Worm (Caenorhabditis elegans) whole organism, L3 larva: ENCODE results near the gene sto-6.

ENCODE experiments used
- R02D3.7 ChIP-seq: fragments of 150-350 bp; optimal IDR thresholded peaks from 2 replicates; lab custom pipeline; 2014; ENCODE audit warnings: missing biosample characterization, missing genetic modification characterization
- ZK546.5 ChIP-seq: sonication (generic microtip); optimal IDR thresholded peaks from 2 replicates; lab custom pipeline; 2017; ENCODE audit warnings: missing biosample characterization, missing genetic modification characterization
- aly-2 ChIP-seq: fragments of 150-350 bp; optimal IDR thresholded peaks from 2 replicates; lab custom pipeline; 2014; ENCODE audit warnings: missing biosample characterization, missing genetic modification characterization
- ceh-16 ChIP-seq: sonication (generic microtip); optimal IDR thresholded peaks from 2 replicates; lab custom pipeline; 2017; ENCODE audit warnings: missing biosample characterization, missing genetic modification characterization
- ceh-82 ChIP-seq: fragments of 150-350 bp; optimal IDR thresholded peaks from 2 replicates; lab custom pipeline; 2014; ENCODE audit warnings: missing biosample characterization, missing genetic modification characterization
- ceh-9 ChIP-seq: sonication (generic microtip); optimal IDR thresholded peaks from 2 replicates; lab custom pipeline; 2018; ENCODE audit warnings: missing biosample characterization, missing genetic modification characterization
- daf-12 ChIP-seq: fragments of 150-350 bp; optimal IDR thresholded peaks from 2 replicates; lab custom pipeline; 2014; ENCODE audit warnings: missing biosample characterization, missing genetic modification reagents, missing genetic modification characterization
- egl-27 ChIP-seq: sonication (generic microtip); optimal IDR thresholded peaks from 4 replicates; lab custom pipeline; 2017; ENCODE audit warnings: missing biosample characterization, missing genetic modification reagents, missing genetic modification characterization
- egl-5 ChIP-seq: fragments of 150-350 bp; optimal IDR thresholded peaks from 2 replicates; lab custom pipeline; 2017; ENCODE audit warnings: missing biosample characterization, missing genetic modification reagents, missing genetic modification characterization, inconsistent platforms
- elt-1 ChIP-seq: fragments of 150-350 bp; optimal IDR thresholded peaks from 2 replicates; lab custom pipeline; 2014; ENCODE audit warnings: missing biosample characterization, missing genetic modification characterization
- eor-1 ChIP-seq, 2 experiments: fragments of 150-350 bp; optimal IDR thresholded peaks; 2 replicates each; lab custom pipeline; 2014 to 2018; ENCODE audit warnings: missing biosample characterization in 2 of 2, missing genetic modification characterization in 2 of 2
- fkh-10 ChIP-seq: sonication (generic microtip); optimal IDR thresholded peaks from 2 replicates; lab custom pipeline; 2017; ENCODE audit warnings: missing biosample characterization, missing genetic modification reagents, missing genetic modification characterization
- fkh-2 ChIP-seq: fragments of 150-350 bp; optimal IDR thresholded peaks from 2 replicates; lab custom pipeline; 2014; ENCODE audit warnings: missing biosample characterization, missing genetic modification reagents, missing genetic modification characterization
- fos-1 ChIP-seq: fragments of 150-350 bp; optimal IDR thresholded peaks from 2 replicates; lab custom pipeline; 2014; ENCODE audit warnings: missing biosample characterization, missing genetic modification characterization
- hmg-11 ChIP-seq: sonication (generic microtip); optimal IDR thresholded peaks from 2 replicates; lab custom pipeline; 2016; ENCODE audit warnings: missing genetic modification characterization, missing compliant biosample characterization
- jun-1 ChIP-seq: fragments of 150-350 bp; optimal IDR thresholded peaks from 2 replicates; lab custom pipeline; 2014; ENCODE audit warnings: missing biosample characterization, missing genetic modification reagents, missing genetic modification characterization
- lin-15B ChIP-seq: fragments of 150-350 bp; optimal IDR thresholded peaks from 2 replicates; lab custom pipeline; 2014; ENCODE audit warnings: missing biosample characterization, missing genetic modification characterization
- lin-39 ChIP-seq: fragments of 150-350 bp; optimal IDR thresholded peaks from 2 replicates; lab custom pipeline; 2018; ENCODE audit warnings: missing biosample characterization, missing genetic modification reagents, missing genetic modification characterization
- lsy-12 ChIP-seq: sonication (generic microtip); optimal IDR thresholded peaks from 2 replicates; lab custom pipeline; 2016; ENCODE audit warnings: mild to moderate bottlenecking, missing genetic modification characterization, missing compliant biosample characterization
- mdl-1 ChIP-seq: fragments of 150-350 bp; optimal IDR thresholded peaks from 2 replicates; lab custom pipeline; 2014; ENCODE audit warnings: missing biosample characterization, missing genetic modification characterization
- mml-1 ChIP-seq: fragments of 150-350 bp; sonication (generic microtip); optimal IDR thresholded peaks from 3 replicates; lab custom pipeline; 2014; ENCODE audit warnings: missing biosample characterization, missing genetic modification characterization
- nfya-1 ChIP-seq: sonication (generic microtip); optimal IDR thresholded peaks from 2 replicates; lab custom pipeline; 2017; ENCODE audit warnings: missing genetic modification characterization, mild to moderate bottlenecking, missing compliant biosample characterization, antibody characterized with exemption, moderate library complexity; ENCODE audit not compliant: insufficient read depth
- nhr-11 ChIP-seq: fragments of 150-350 bp; optimal IDR thresholded peaks from 2 replicates; lab custom pipeline; 2014; ENCODE audit warnings: missing biosample characterization, missing genetic modification characterization
- nhr-12 ChIP-seq: fragments of 150-350 bp; optimal IDR thresholded peaks from 2 replicates; lab custom pipeline; 2014; ENCODE audit warnings: missing biosample characterization, missing genetic modification characterization
- nhr-23 ChIP-seq: fragments of 150-350 bp; optimal IDR thresholded peaks from 2 replicates; lab custom pipeline; 2014; ENCODE audit warnings: missing biosample characterization, missing genetic modification reagents, missing genetic modification characterization
- nhr-28 ChIP-seq: fragments of 150-350 bp; optimal IDR thresholded peaks from 2 replicates; lab custom pipeline; 2014; ENCODE audit warnings: missing biosample characterization, missing genetic modification characterization
- nhr-67 ChIP-seq: fragments of 150-350 bp; optimal IDR thresholded peaks from 2 replicates; lab custom pipeline; 2014; ENCODE audit warnings: missing biosample characterization, missing genetic modification characterization
- nhr-76 ChIP-seq: fragments of 150-350 bp; sonication (generic microtip); optimal IDR thresholded peaks from 5 replicates; lab custom pipeline; 2014; ENCODE audit warnings: missing biosample characterization, missing genetic modification characterization
- nhr-77 ChIP-seq: fragments of 150-350 bp; optimal IDR thresholded peaks from 2 replicates; lab custom pipeline; 2014; ENCODE audit warnings: missing biosample characterization, missing genetic modification characterization
- pha-4 ChIP-seq: fragments of 150-350 bp; optimal IDR thresholded peaks from 2 replicates; lab custom pipeline; 2014; ENCODE audit warnings: missing biosample characterization, missing genetic modification reagents, missing genetic modification characterization
- pqm-1 ChIP-seq: fragments of 150-350 bp; optimal IDR thresholded peaks from 2 replicates; lab custom pipeline; 2017; ENCODE audit warnings: missing biosample characterization, missing genetic modification characterization, inconsistent platforms
- sea-2 ChIP-seq: fragments of 150-350 bp; sonication (generic microtip); optimal IDR thresholded peaks from 4 replicates; lab custom pipeline; 2014; ENCODE audit warnings: missing biosample characterization, missing genetic modification reagents, missing genetic modification characterization
- skn-1 ChIP-seq: fragments of 150-350 bp; optimal IDR thresholded peaks from 2 replicates; lab custom pipeline; 2014; ENCODE audit warnings: missing biosample characterization, missing genetic modification characterization
- snpc-4 ChIP-seq: fragments of 150-350 bp; optimal IDR thresholded peaks from 2 replicates; lab custom pipeline; 2014; ENCODE audit warnings: missing biosample characterization, missing genetic modification characterization
- unc-39 ChIP-seq: sonication (generic microtip); optimal IDR thresholded peaks from 4 replicates; lab custom pipeline; 2017; ENCODE audit warnings: missing biosample characterization, missing genetic modification characterization
- zag-1 ChIP-seq: fragments of 150-350 bp; optimal IDR thresholded peaks from 2 replicates; lab custom pipeline; 2014; ENCODE audit warnings: missing biosample characterization, missing genetic modification characterization
- ztf-11 ChIP-seq: fragments of 150-350 bp; optimal IDR thresholded peaks from 2 replicates; lab custom pipeline; 2014; ENCODE audit warnings: missing biosample characterization, missing genetic modification characterization
- ztf-4 ChIP-seq: fragments of 150-350 bp; optimal IDR thresholded peaks from 2 replicates; lab custom pipeline; 2014; ENCODE audit warnings: missing biosample characterization, missing genetic modification characterization

The sto-6 gene

DNA sequence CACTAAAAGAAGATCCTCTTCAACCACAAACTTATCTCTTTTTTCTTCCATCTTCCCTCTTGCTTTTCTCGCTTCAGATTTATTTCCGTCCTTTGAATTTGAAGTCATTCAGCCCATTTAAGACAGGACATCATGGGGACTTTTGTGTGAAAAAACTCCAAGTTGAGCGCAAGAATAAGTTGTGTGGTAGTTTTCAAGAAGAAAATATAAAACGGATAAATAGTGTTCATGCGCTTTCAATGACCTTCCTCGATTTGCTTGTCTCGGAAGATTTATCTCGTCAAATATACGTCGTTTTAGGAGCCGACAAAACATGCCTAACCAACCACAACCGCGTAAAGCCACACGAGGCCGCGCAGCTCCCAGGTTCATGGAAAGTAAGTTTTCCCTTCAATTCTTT is at the start of gene sto-6:
sto-6 (plus strand) TSS at position 301 of the 400 bp plus-strand sequence.
- TF ChIP-seq ztf-4 (tag; lab: Kevin White, UChicago) (no peak), aly-2 (tag; lab: Kevin White, UChicago) (no peak), unc-39 (tag; lab: Kevin White, UChicago) (no peak), nhr-11 (no peak), ceh-9 (tag; lab: Kevin White, UChicago) (no peak), sea-2 (no peak), eor-1 (tag; optimal IDR thresholded peaks at IDR 0.05; lab: Kevin White, UChicago) (no peak), nhr-23 (tag; lab: Kevin White, UChicago) (no peak), ZK546.5 (tag; lab: Kevin White, UChicago) (no peak), nhr-28 (tag; lab: Kevin White, UChicago) (no peak), skn-1 (tag; lab: Kevin White, UChicago) (no peak), mml-1 (no peak), fos-1 (no peak)

DNA sequence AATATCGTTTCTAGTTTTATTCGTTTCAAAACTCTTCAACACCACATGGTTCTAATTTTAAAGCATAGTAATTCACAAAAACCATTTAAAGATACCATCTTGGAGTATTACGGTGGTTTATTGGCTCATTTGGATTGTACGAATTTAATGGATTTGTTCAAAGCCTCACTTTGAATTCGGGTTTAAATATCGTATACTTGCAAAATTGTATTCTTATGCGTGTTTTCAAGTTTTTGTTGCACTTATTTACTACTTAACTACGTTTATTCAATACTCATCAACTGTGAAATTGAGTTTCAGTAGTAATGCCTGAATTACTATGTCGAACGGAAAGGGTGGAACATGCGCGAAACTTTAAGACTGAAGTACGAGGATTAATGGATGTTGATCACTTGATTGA is 46.8 kb upstream of the sto-6 start, which contains the start of gene abts-2:
abts-2 (plus strand) TSS at position 301 of the 400 bp plus-strand sequence.
- no peak for TF ChIP-seq pha-4 (tag; lab: Kevin White, UChicago)
- TF ChIP-seq ceh-16 (tag; lab: Kevin White, UChicago) = no peak
- no peak for TF ChIP-seq unc-39 (tag; lab: Kevin White, UChicago)
- TF ChIP-seq ceh-82 = no peak
- no peak for TF ChIP-seq zag-1 (tag; lab: Kevin White, UChicago)
- TF ChIP-seq aly-2 (tag; lab: Kevin White, UChicago) = no peak
- no peak for TF ChIP-seq sea-2
- no peak for TF ChIP-seq snpc-4 (tag; lab: Kevin White, UChicago)
- no peak for TF ChIP-seq daf-12 (tag; lab: Kevin White, UChicago)
- no peak for TF ChIP-seq egl-27 (tag; lab: Kevin White, UChicago)
- no peak for TF ChIP-seq ZK546.5 (tag; lab: Kevin White, UChicago)
- no peak for TF ChIP-seq hmg-11
- TF ChIP-seq lsy-12 (tag; lab: Kevin White, UChicago) = no peak
- no peak for TF ChIP-seq ztf-11 (tag; lab: Kevin White, UChicago)
- TF ChIP-seq, all 47 proteins: peak for 0

DNA sequence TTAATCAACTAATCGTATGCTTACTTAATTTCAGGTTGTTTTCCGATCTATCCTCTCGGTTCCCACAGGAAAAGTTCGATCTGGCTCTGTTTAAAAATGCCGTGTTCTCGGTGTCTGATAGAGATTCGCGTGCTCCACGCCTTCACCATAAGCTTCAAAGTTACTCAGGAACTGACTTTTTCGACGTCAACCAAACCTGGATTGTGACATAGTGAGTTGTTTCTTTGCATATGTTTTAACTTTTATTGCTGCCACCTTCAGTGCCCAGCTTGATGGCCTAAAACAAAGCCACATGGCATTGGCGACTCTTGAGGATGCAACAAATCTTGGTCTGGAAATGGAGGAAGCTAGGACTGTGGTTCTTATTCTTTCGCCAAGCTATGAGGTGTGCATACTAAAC is 46.3 kb upstream of the sto-6 start:
- TF ChIP-seq egl-27 (tag; lab: Kevin White, UChicago) = no peak
- no peak for TF ChIP-seq pha-4 (tag; lab: Kevin White, UChicago)
- TF ChIP-seq aly-2 (tag; lab: Kevin White, UChicago) = no peak
- no peak for TF ChIP-seq sea-2
- TF ChIP-seq elt-1 (tag; lab: Kevin White, UChicago) = no peak
- no peak for TF ChIP-seq nhr-11
- TF ChIP-seq fkh-2 = no peak
- TF ChIP-seq egl-5 = no peak
- TF ChIP-seq eor-1 (tag; optimal IDR thresholded peaks at IDR 0.05; lab: Kevin White, UChicago) = no peak
- no peak for TF ChIP-seq ztf-4 (tag; lab: Kevin White, UChicago)
- no peak for TF ChIP-seq mdl-1 (tag; lab: Kevin White, UChicago)
- no peak for TF ChIP-seq jun-1 (tag; lab: Kevin White, UChicago)
- TF ChIP-seq lsy-12 (tag; lab: Kevin White, UChicago) = no peak
- no peak for TF ChIP-seq ceh-82
- no peak for TF ChIP-seq skn-1 (tag; lab: Kevin White, UChicago)

DNA sequence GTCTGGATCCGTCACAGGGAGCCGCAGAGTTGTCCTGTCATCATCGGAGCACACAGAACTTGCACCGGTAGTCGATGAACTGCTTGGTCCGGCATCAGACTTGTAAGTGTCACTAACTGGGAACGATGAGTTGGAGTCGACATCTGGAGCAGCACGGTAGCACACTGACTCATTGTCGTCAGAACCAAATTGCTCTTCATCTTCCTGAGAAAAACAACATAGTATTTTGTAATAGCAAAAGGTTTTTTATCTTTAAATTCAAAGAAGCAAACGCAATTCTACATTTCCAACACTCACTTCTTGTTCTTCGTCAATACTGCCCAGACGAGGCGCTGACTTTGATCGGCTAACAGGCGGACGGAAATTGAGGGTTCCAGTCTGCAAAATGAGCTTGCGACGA is 41.7 kb upstream of the sto-6 start:
- TF ChIP-seq fkh-2 (no peak), nfya-1 (tag; lab: Kevin White, UChicago) (no peak), nhr-28 (tag; lab: Kevin White, UChicago) (no peak), zag-1 (tag; lab: Kevin White, UChicago) (no peak), ceh-82 (no peak), lsy-12 (tag; lab: Kevin White, UChicago) (no peak), nhr-76 (no peak), nhr-67 (tag; lab: Kevin White, UChicago) (no peak), nhr-11 (no peak), skn-1 (tag; lab: Kevin White, UChicago) (no peak), fkh-10 (GFP tag; lab: Kevin White, UChicago) (no peak)

DNA sequence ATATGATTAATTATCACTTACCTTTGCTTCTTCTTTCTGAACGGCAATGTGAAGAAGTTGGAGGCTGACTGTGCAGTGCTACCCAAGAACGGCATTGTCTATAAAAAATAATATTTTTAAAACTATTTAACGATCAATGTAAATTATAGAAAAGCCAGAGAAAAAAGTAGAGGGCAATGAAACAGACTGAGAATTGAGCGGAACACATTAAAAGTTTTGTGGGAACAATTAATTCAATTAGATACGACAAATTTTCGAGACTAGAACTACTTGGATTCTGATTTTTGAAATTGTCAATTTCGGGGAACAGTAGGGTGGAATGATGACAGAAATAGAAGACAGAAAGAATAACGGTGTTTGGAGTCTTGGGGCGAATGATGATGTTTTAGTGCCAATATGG is 40.6 kb upstream of the sto-6 start, which contains the start of gene F52D10.2:
F52D10.2 (minus strand) TSS at position 101 of the 400 bp plus-strand sequence.
- TF ChIP-seq eor-1 (tag; optimal IDR thresholded peaks at IDR 0.05; lab: Kevin White, UChicago) (no peak), nhr-77 (tag; lab: Kevin White, UChicago) (no peak), lin-15B (tag; lab: Kevin White, UChicago) (no peak), pqm-1 (no peak), egl-5 (no peak), ztf-11 (tag; lab: Kevin White, UChicago) (no peak), aly-2 (tag; lab: Kevin White, UChicago) (no peak), nhr-12 (tag; lab: Kevin White, UChicago) (no peak), R02D3.7 (tag; lab: Kevin White, UChicago) (no peak), nhr-11 (no peak), sea-2 (no peak), skn-1 (tag; lab: Kevin White, UChicago) (no peak), lin-39 (tag; lab: Kevin White, UChicago) (no peak), nhr-67 (tag; lab: Kevin White, UChicago) (no peak), mdl-1 (tag; lab: Kevin White, UChicago) (no peak), ceh-82 (no peak), ZK546.5 (tag; lab: Kevin White, UChicago) (no peak), mml-1 (no peak)
